Fruit fly (Drosophila melanogaster) whole organism, pupa: ENCODE results near the gene CG2100.

Source experiments
- CG10348 ChIP-seq: fragments of 200-800 bp; sonication (Bioruptor generic); IDR thresholded peaks from 2 replicates; pipeline ENCODE4 v1.3.6; 2022; ENCODE audit warnings: missing biosample characterization, missing genetic modification characterization
- CG12605 ChIP-seq: fragments of 200-800 bp; sonication (Bioruptor generic); IDR thresholded peaks from 2 replicates; pipeline ENCODE4 v1.3.6; 2022; ENCODE audit warnings: missing biosample characterization, missing genetic modification characterization
- CG13204 ChIP-seq: fragments of 200-800 bp; sonication (Bioruptor generic); optimal IDR thresholded peaks from 2 replicates; lab custom pipeline; 2018; ENCODE audit warnings: missing biosample characterization, mild to moderate bottlenecking, missing genetic modification characterization, moderate library complexity
- CG14655 ChIP-seq: fragments of 200-800 bp; sonication (Bioruptor generic); optimal IDR thresholded peaks from 3 replicates; lab custom pipeline; 2017; ENCODE audit warnings: mild to moderate bottlenecking, missing biosample characterization, missing genetic modification reagents, missing genetic modification characterization
- CG15710 ChIP-seq: fragments of 200-800 bp; sonication (Bioruptor generic); optimal IDR thresholded peaks from 2 replicates; lab custom pipeline; 2018; ENCODE audit warnings: missing biosample characterization, mild to moderate bottlenecking, missing genetic modification characterization, moderate library complexity
- CG17806 ChIP-seq: fragments of 200-800 bp; sonication (Bioruptor generic); optimal IDR thresholded peaks from 2 replicates; lab custom pipeline; 2018; ENCODE audit warnings: missing biosample characterization, mild to moderate bottlenecking, missing genetic modification characterization, moderate library complexity
- CG32121 ChIP-seq: fragments of 200-800 bp; sonication (Bioruptor generic); IDR thresholded peaks from 2 replicates; pipeline ENCODE4 v1.3.6; 2022; ENCODE audit warnings: missing biosample characterization, missing genetic modification characterization
- CG34367 ChIP-seq: fragments of 200-800 bp; sonication (Bioruptor generic); optimal IDR thresholded peaks from 2 replicates; lab custom pipeline; 2018; ENCODE audit warnings: missing biosample characterization, mild to moderate bottlenecking, missing genetic modification characterization
- CG4496 ChIP-seq: fragments of 200-800 bp; sonication (Bioruptor generic); IDR thresholded peaks from 3 replicates; pipeline ENCODE4 v1.3.6; 2022; ENCODE audit warnings: missing biosample characterization, missing genetic modification characterization
- CG8159 ChIP-seq: fragments of 200-800 bp; sonication (Bioruptor generic); optimal IDR thresholded peaks from 3 replicates; lab custom pipeline; 2018; ENCODE audit warnings: missing biosample characterization, mild to moderate bottlenecking, missing genetic modification characterization, moderate library complexity
- CG8301 ChIP-seq: fragments of 200-800 bp; sonication (Bioruptor generic); optimal IDR thresholded peaks from 2 replicates; lab custom pipeline; 2018; ENCODE audit warnings: missing biosample characterization, mild to moderate bottlenecking, missing genetic modification characterization
- CG9948 ChIP-seq: fragments of 200-800 bp; sonication (Bioruptor generic); optimal IDR thresholded peaks from 2 replicates; lab custom pipeline; 2018; ENCODE audit warnings: missing biosample characterization, mild to moderate bottlenecking, missing genetic modification characterization, moderate library complexity
- D1 ChIP-seq: fragments of 200-800 bp; sonication (Bioruptor generic); optimal IDR thresholded peaks from 2 replicates; lab custom pipeline; 2018; ENCODE audit warnings: missing biosample characterization, mild to moderate bottlenecking, missing genetic modification characterization, moderate library complexity
- EcR ChIP-seq: fragments of 200-800 bp; sonication (Bioruptor generic); optimal IDR thresholded peaks from 3 replicates; lab custom pipeline; 2019; ENCODE audit warnings: missing biosample characterization, missing genetic modification characterization, mild to moderate bottlenecking, moderate library complexity, missing genetic modification reagents
- Ets98B ChIP-seq: fragments of 200-800 bp; sonication (Bioruptor generic); IDR thresholded peaks from 2 replicates; pipeline ENCODE4 v1.3.6; 2022; ENCODE audit warnings: missing biosample characterization, missing genetic modification characterization
- Pif1A ChIP-seq: fragments of 200-800 bp; sonication (Bioruptor generic); optimal IDR thresholded peaks from 3 replicates; lab custom pipeline; 2016; ENCODE audit warnings: missing biosample characterization, missing genetic modification characterization
- Pif1B ChIP-seq: fragments of 200-800 bp; sonication (Bioruptor generic); optimal IDR thresholded peaks from 3 replicates; lab custom pipeline; 2016; ENCODE audit warnings: missing biosample characterization, missing genetic modification characterization
- Snoo ChIP-seq: fragments of 200-800 bp; sonication (Bioruptor generic); optimal IDR thresholded peaks from 3 replicates; lab custom pipeline; 2017; ENCODE audit warnings: missing biosample characterization, mild to moderate bottlenecking, missing genetic modification characterization, inconsistent platforms
- fd96Ca ChIP-seq: fragments of 200-800 bp; sonication (Bioruptor generic); IDR thresholded peaks from 3 replicates; pipeline ENCODE4 v1.3.6; 2022; ENCODE audit warnings: missing biosample characterization, missing genetic modification characterization
- gl ChIP-seq: fragments of 200-800 bp; sonication (Bioruptor generic); optimal IDR thresholded peaks from 2 replicates; lab custom pipeline; 2018; ENCODE audit warnings: missing biosample characterization, mild to moderate bottlenecking, missing genetic modification characterization
- rn ChIP-seq: fragments of 200-800 bp; sonication (Bioruptor generic); IDR thresholded peaks from 2 replicates; pipeline ENCODE4 v1.3.6; 2022; ENCODE audit warnings: missing biosample characterization, missing genetic modification characterization

CG2100 gene

dm6 chr3R:5704982-5705381 is 31.2 kb downstream of the CG2100 start:
- no peak for TF ChIP-seq CG10348
- TF ChIP-seq EcR, result no peak
- no peak for TF ChIP-seq CG17806
- no peak for TF ChIP-seq CG34367 (tag; lab: Kevin White, UChicago)
- no peak for TF ChIP-seq CG4496
- TF ChIP-seq D1, result no peak
- TF ChIP-seq gl, result no peak
- TF ChIP-seq CG15710 (tag; lab: Kevin White, UChicago), result no peak
- TF ChIP-seq CG8301 (tag; lab: Kevin White, UChicago), result no peak
- no peak for TF ChIP-seq CG32121 (GFP tag; lab: Robert Waterston, UW)
- no peak for TF ChIP-seq Snoo (tag; lab: Kevin White, UChicago)
- no peak for TF ChIP-seq CG12605 (GFP tag; lab: Robert Waterston, UW)
- TF ChIP-seq CG13204 (GFP tag; lab: Kevin White, UChicago), result no peak
- TF ChIP-seq CG9948 (tag; lab: Kevin White, UChicago), result no peak
- no peak for TF ChIP-seq CG14655 (GFP tag; lab: Kevin White, UChicago)

- TF ChIP-seq Ets98B (GFP tag; lab: Robert Waterston, UW) (peak; percentile 42; the same call in 1 of the 2 replicates), CG10348 (no peak), CG32121 (GFP tag; lab: Robert Waterston, UW) (peak; percentile 29; the same call in 1 of the 2 replicates), CG4496 (peak; percentile 51; the same call in 1 of the 3 replicates)
Observed at dm6 chr3R:5701104-5701503, 35.1 kb downstream of the CG2100 start.

dm6 chr3R:5696384-5696783 is 39.8 kb downstream of the CG2100 start:
- no peak for TF ChIP-seq CG8159
- TF ChIP-seq Ets98B (GFP tag; lab: Robert Waterston, UW), result no peak
- no peak for TF ChIP-seq CG15710 (tag; lab: Kevin White, UChicago)
- TF ChIP-seq CG4496, result peak; percentile 29; the same call in 1 of the 3 replicates
- TF ChIP-seq CG13204 (GFP tag; lab: Kevin White, UChicago), result no peak
- no peak for TF ChIP-seq CG32121 (GFP tag; lab: Robert Waterston, UW)
- TF ChIP-seq CG34367 (tag; lab: Kevin White, UChicago), result no peak
- TF ChIP-seq CG12605 (GFP tag; lab: Robert Waterston, UW), result no peak

dm6 chr3R:5694461-5694860 is 41.7 kb downstream of the CG2100 start:
- TF ChIP-seq CG32121 (GFP tag; lab: Robert Waterston, UW), result peak; percentile 81
- peak; percentile 84 for TF ChIP-seq Ets98B (GFP tag; lab: Robert Waterston, UW)
- TF ChIP-seq fd96Ca, result peak; percentile 62; the same call in 2 of the 3 replicates
- TF ChIP-seq D1, result no peak
- TF ChIP-seq Pif1A, result peak; percentile 76
- TF ChIP-seq CG4496, result peak; percentile 89
- TF ChIP-seq CG10348, result no peak
- peak; percentile 11 for TF ChIP-seq Snoo (tag; lab: Kevin White, UChicago)
- TF ChIP-seq CG8301 (tag; lab: Kevin White, UChicago), result peak; percentile 78
- peak; percentile 81 for TF ChIP-seq CG12605 (GFP tag; lab: Robert Waterston, UW)
- peak; percentile 40 for TF ChIP-seq CG15710 (tag; lab: Kevin White, UChicago)
- peak; percentile 84 for TF ChIP-seq CG8159
- TF ChIP-seq CG34367 (tag; lab: Kevin White, UChicago), result peak; percentile 49
- TF ChIP-seq CG17806, result no peak
- no peak for TF ChIP-seq gl
- TF ChIP-seq EcR, result no peak
- peak; percentile 36 for TF ChIP-seq Pif1B (GFP tag; lab: Kevin White, UChicago)
- no peak for TF ChIP-seq CG9948 (tag; lab: Kevin White, UChicago)
- 0 out of 2 replicates have a peak, but pooled peaks have one; percentile 22 for TF ChIP-seq rn (GFP tag; lab: Robert Waterston, UW)
- no peak for TF ChIP-seq CG13204 (GFP tag; lab: Kevin White, UChicago)
- TF ChIP-seq CG14655 (GFP tag; lab: Kevin White, UChicago), result peak; percentile 61

DNA sequence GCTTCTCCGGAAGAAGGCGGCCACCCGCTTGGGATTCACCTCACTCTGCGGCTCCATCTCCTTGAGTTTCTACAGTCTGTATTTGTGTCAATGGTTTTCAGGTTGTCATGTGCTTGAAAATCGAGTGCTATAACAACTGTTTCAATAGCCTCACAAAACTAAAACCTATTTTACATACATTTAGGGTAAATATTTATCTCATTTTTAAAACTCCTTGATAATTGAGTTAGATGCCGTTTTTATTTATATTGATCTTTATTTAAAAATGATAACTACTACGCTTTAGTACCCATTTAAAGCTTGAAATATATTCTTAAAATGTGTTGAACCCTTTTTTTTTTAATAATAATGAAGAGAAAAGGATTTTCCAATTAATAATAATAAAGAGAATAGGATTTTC is 43.0 kb downstream of the CG2100 start, which contains the start of gene CG2104:
TSS of gene CG2104 (minus strand) at position 101 of the 400 bp plus-strand sequence.
- TF ChIP-seq rn (GFP tag; lab: Robert Waterston, UW) (no peak), Ets98B (GFP tag; lab: Robert Waterston, UW) (no peak), CG10348 (no peak), CG12605 (GFP tag; lab: Robert Waterston, UW) (no peak), CG14655 (GFP tag; lab: Kevin White, UChicago) (no peak), Snoo (tag; lab: Kevin White, UChicago) (no peak), CG9948 (tag; lab: Kevin White, UChicago) (no peak), CG34367 (tag; lab: Kevin White, UChicago) (no peak), CG8301 (tag; lab: Kevin White, UChicago) (no peak), CG17806 (no peak), CG32121 (GFP tag; lab: Robert Waterston, UW) (no peak), Pif1A (no peak), fd96Ca (no peak), CG4496 (no peak), EcR (no peak)

DNA sequence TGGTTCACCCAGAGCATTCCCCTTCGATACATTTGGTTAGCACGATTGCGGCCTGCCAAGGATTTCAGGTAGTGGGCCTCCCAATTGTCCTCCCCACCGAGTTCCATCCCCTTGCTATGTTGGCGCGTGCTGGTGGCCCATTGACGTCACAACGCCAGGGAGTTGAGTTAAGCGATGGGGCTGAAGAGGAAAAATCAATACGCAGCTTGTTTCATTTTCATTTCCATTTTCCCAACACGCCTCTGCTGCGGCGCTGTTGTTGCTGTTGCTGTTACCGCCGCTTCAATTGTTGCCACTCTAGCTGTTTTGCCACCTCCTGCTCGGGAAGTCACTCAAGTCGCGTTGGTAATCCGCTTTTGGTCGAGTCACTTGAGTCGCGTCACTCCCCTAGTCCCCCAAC is 45.1 kb downstream of the CG2100 start:
- TF ChIP-seq Ets98B (GFP tag; lab: Robert Waterston, UW), result no peak
- TF ChIP-seq rn (GFP tag; lab: Robert Waterston, UW), result no peak
- TF ChIP-seq fd96Ca, result no peak
- no peak for TF ChIP-seq CG12605 (GFP tag; lab: Robert Waterston, UW)
- no peak for TF ChIP-seq CG14655 (GFP tag; lab: Kevin White, UChicago)
- no peak for TF ChIP-seq CG32121 (GFP tag; lab: Robert Waterston, UW)
- TF ChIP-seq CG4496, result no peak
- no peak for TF ChIP-seq CG9948 (tag; lab: Kevin White, UChicago)
- TF ChIP-seq Pif1B (GFP tag; lab: Kevin White, UChicago), result no peak
- TF ChIP-seq EcR, result no peak
- no peak for TF ChIP-seq CG10348
- TF ChIP-seq Pif1A, result no peak
- TF ChIP-seq Snoo (tag; lab: Kevin White, UChicago), result no peak
- TF ChIP-seq CG17806, result no peak
- TF ChIP-seq CG13204 (GFP tag; lab: Kevin White, UChicago), result no peak
- TF ChIP-seq CG8159, result no peak
- TF ChIP-seq CG15710 (tag; lab: Kevin White, UChicago), result no peak
- TF ChIP-seq CG34367 (tag; lab: Kevin White, UChicago), result no peak
- TF ChIP-seq D1, result no peak
